Worm (Caenorhabditis elegans) whole organism, midembryonic: Measurements from ENCODE around the gene cyp-25A1.

Experiments used
- T22C8.4 ChIP-seq: fragments of 200-800 bp; sonication (Bioruptor generic); IDR thresholded peaks from 2 replicates; pipeline ENCODE4 v1.3.6; 2022; ENCODE audit warnings: missing genetic modification characterization, missing compliant biosample characterization
- cog-1 ChIP-seq: sonication (generic microtip); optimal IDR thresholded peaks from 2 replicates; lab custom pipeline; 2016; ENCODE audit warnings: missing genetic modification characterization, missing compliant biosample characterization
- klf-2 ChIP-seq: fragments of 200-800 bp; sonication (Bioruptor generic); conservative IDR thresholded peaks from 2 replicates; pipeline ENCODE4 v1.3.6; 2022; ENCODE audit warnings: missing genetic modification reagents, missing genetic modification characterization, missing compliant biosample characterization
- med-1 ChIP-seq: sonication (generic microtip); optimal IDR thresholded peaks from 2 replicates; lab custom pipeline; 2017; ENCODE audit warnings: missing genetic modification characterization, mild to moderate bottlenecking, missing compliant biosample characterization, antibody characterized with exemption, missing genetic modification reagents; ENCODE audit not compliant: insufficient read depth
- ref-1 ChIP-seq: fragments of 200-800 bp; sonication (Bioruptor generic); conservative IDR thresholded peaks from 2 replicates; pipeline ENCODE4 v1.3.6; 2022; ENCODE audit warnings: missing genetic modification reagents, missing genetic modification characterization, missing compliant biosample characterization
- tab-1 ChIP-seq: fragments of 200-800 bp; sonication (Bioruptor generic); IDR thresholded peaks from 2 replicates; pipeline ENCODE4 v1.3.6; 2022; ENCODE audit warnings: missing genetic modification characterization, missing compliant biosample characterization
- ztf-23 ChIP-seq: fragments of 200-800 bp; sonication (Bioruptor generic); IDR thresholded peaks from 2 replicates; pipeline ENCODE4 v1.3.6; 2022; ENCODE audit warnings: missing genetic modification reagents, missing genetic modification characterization, missing compliant biosample characterization
- ztf-29 ChIP-seq: fragments of 200-800 bp; sonication (Bioruptor generic); IDR thresholded peaks from 2 replicates; pipeline ENCODE4 v1.3.6; 2022; ENCODE audit warnings: missing genetic modification reagents, missing genetic modification characterization, missing compliant biosample characterization

DNA sequence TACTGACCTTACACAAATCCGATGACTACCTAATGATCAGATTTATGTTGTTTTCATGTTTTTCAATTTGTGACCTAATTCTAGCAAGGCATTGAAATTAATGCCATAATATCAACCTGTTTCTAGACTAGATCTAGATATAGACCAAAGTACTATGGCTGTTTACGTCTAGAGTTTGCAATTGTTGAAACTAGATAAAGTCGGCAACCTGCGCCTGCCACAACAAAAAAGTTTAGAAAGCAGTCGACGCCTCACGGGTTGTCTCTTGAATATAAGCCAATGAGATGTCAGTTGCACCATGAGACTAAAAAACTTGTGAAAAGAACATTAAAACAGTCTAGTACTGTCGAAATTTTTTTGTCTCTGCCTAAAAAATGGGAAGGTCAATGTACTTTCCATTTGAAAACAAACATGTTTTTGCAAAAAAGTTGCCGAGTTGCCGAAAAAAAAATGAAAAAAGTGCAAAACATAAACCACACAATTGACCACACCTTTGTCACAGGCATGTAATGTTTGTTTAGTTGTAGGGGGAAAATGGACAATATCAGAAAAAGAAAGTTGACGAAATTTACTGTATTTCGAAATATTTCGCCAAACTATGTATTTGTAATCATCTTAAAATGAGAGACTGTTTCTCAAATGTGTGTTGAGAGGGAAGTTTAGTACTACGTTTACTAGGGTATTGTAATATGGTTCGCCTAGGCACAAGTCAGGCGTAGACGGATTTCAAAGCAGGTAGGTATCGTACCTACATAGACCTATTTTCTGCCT is 46.8 kb downstream of the cyp-25A1 start:
- TF ChIP-seq ztf-29 (GFP tag; lab: Robert Waterston, UW) (no peak), med-1 (GFP tag; lab: Kevin White, UChicago) (no peak), klf-2 (GFP tag; lab: Robert Waterston, UW) (no peak), tab-1 (no peak), T22C8.4 (GFP tag; lab: Robert Waterston, UW) (no peak), ref-1 (GFP tag; lab: Robert Waterston, UW) (no peak), ztf-23 (GFP tag; lab: Robert Waterston, UW) (no peak), cog-1 (no peak)
